Fruit fly (Drosophila melanogaster) whole organism, pupa: Measurements from ENCODE around the gene aay.

Source experiments
- CG15710 ChIP-seq: fragments of 200-800 bp; sonication (Bioruptor generic); optimal IDR thresholded peaks from 2 replicates; lab custom pipeline; 2018; ENCODE audit warnings: missing biosample characterization, mild to moderate bottlenecking, missing genetic modification characterization, moderate library complexity
- CG4496 ChIP-seq: fragments of 200-800 bp; sonication (Bioruptor generic); IDR thresholded peaks from 3 replicates; pipeline ENCODE4 v1.3.6; 2022; ENCODE audit warnings: missing biosample characterization, missing genetic modification characterization
- EcR ChIP-seq: fragments of 200-800 bp; sonication (Bioruptor generic); optimal IDR thresholded peaks from 3 replicates; lab custom pipeline; 2019; ENCODE audit warnings: missing biosample characterization, missing genetic modification characterization, mild to moderate bottlenecking, moderate library complexity, missing genetic modification reagents
- fd96Ca ChIP-seq: fragments of 200-800 bp; sonication (Bioruptor generic); IDR thresholded peaks from 3 replicates; pipeline ENCODE4 v1.3.6; 2022; ENCODE audit warnings: missing biosample characterization, missing genetic modification characterization
- gl ChIP-seq: fragments of 200-800 bp; sonication (Bioruptor generic); optimal IDR thresholded peaks from 2 replicates; lab custom pipeline; 2018; ENCODE audit warnings: missing biosample characterization, mild to moderate bottlenecking, missing genetic modification characterization

DNA sequence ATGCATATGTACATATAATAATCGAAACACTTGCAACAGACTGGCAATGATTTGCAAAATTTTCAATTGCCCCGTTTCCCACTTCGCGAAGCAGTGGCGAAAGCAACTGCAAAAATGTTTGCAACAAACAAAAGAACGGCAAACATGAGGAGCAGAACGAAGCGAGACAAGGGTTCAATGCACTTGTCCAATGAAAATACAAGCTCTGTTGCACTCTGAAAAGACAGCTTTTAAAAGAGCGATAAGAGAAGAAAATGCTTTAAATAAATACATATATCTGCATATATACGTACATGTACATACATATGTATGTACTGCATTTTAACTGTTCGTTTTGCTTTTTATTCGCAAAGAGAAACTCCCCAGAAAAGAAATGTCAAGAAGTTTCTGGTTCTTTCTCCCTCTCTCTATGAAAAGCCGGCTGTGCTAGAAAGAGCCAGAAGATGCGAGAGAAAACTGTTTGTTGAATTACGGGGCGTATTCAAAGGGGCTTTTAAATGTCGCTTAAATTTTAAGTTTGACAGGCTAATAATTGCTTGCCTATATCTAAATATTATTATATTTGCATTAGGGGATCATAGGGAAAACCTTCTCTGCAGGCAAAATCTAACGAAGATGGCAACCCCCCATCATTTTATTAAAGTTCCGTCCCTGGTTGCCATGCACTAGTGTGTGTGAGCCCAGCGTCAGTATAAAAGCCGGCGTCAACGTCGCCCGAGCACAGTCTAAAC is 39.5 kb upstream of the aay start, which contains the start of gene Hsp27:
- peak; percentile 100 for TF ChIP-seq CG15710
- peak; percentile 100 for TF ChIP-seq CG4496
- peak; percentile 100 for TF ChIP-seq fd96Ca (GFP tag; lab: Robert Waterston, UW)
- TF ChIP-seq gl, result peak; percentile 99
- peak; percentile 96 for TF ChIP-seq EcR (GFP tag; lab: Kevin White, UChicago)
